Worm (Caenorhabditis elegans) whole organism, L1 larva: Measurements from ENCODE around the gene T16H12.3.

Experiments used
- C04F5.9 ChIP-seq: sonication (generic microtip); optimal IDR thresholded peaks from 2 replicates; lab custom pipeline; 2016; ENCODE audit warnings: missing genetic modification characterization, missing compliant biosample characterization
- C16A3.4 ChIP-seq: fragments of 150-350 bp; optimal IDR thresholded peaks from 2 replicates; lab custom pipeline; 2014; ENCODE audit warnings: missing biosample characterization, missing genetic modification characterization
- C34B4.2 ChIP-seq: sonication (generic microtip); optimal IDR thresholded peaks from 2 replicates; lab custom pipeline; 2017; ENCODE audit warnings: mild to moderate bottlenecking, missing genetic modification characterization, missing compliant biosample characterization
- Y116A8C.19 ChIP-seq: sonication (generic microtip); optimal IDR thresholded peaks from 2 replicates; lab custom pipeline; 2016; ENCODE audit warnings: missing compliant biosample characterization, missing genetic modification characterization, borderline replicate concordance
- aly-2 ChIP-seq: fragments of 150-350 bp; optimal IDR thresholded peaks from 2 replicates; lab custom pipeline; 2014; ENCODE audit warnings: missing biosample characterization, missing genetic modification characterization
- ceh-8 ChIP-seq: fragments of 200-800 bp; sonication (Bioruptor generic); optimal IDR thresholded peaks from 2 replicates; lab custom pipeline; 2018; ENCODE audit warnings: mild to moderate bottlenecking, missing genetic modification characterization, moderate library complexity, missing compliant biosample characterization
- ceh-82 ChIP-seq, 3 experiments: fragments of 150-350 bp in 1 of 3; sonication (generic microtip) in 2 of 3; optimal IDR thresholded peaks; 2 replicates each; lab custom pipeline; 2014 to 2017; ENCODE audit warnings: missing biosample characterization in 3 of 3, missing genetic modification characterization in 3 of 3
- ceh-88 ChIP-seq: fragments of 200-800 bp; sonication (Bioruptor generic); IDR thresholded peaks from 2 replicates; pipeline ENCODE4 v1.3.6; 2022; ENCODE audit warnings: missing genetic modification characterization, missing compliant biosample characterization
- ceh-90 ChIP-seq: sonication (generic microtip); optimal IDR thresholded peaks from 2 replicates; lab custom pipeline; 2016; ENCODE audit warnings: missing genetic modification characterization, missing compliant biosample characterization
- dpl-1 ChIP-seq, 3 experiments: fragments of 150-350 bp in 2 of 3; sonication (generic microtip) in 1 of 3; optimal IDR thresholded peaks; 2 replicates each; lab custom pipeline; 2014 to 2017; ENCODE audit warnings: missing biosample characterization in 3 of 3, missing genetic modification characterization in 3 of 3, missing genetic modification reagents in 3 of 3
- dsc-1 ChIP-seq: sonication (generic microtip); optimal IDR thresholded peaks from 2 replicates; lab custom pipeline; 2016; ENCODE audit warnings: mild to moderate bottlenecking, missing genetic modification characterization, missing compliant biosample characterization
- efl-1 ChIP-seq, 4 experiments: fragments of 150-350 bp; optimal IDR thresholded peaks in 3 of 4; peaks in 1 of 4; 1 replicate in 1 of 4; 2 replicates in 3 of 4; lab custom pipeline; 2014; ENCODE audit warnings: missing biosample characterization in 2 of 4, missing genetic modification characterization in 2 of 4, missing genetic modification reagents in 2 of 4
- efl-3 ChIP-seq: fragments of 200-800 bp; sonication (Bioruptor generic); optimal IDR thresholded peaks from 2 replicates; lab custom pipeline; 2018; ENCODE audit warnings: mild to moderate bottlenecking, missing genetic modification characterization, missing compliant biosample characterization
- egl-13 ChIP-seq: sonication (generic microtip); optimal IDR thresholded peaks from 2 replicates; lab custom pipeline; 2016; ENCODE audit warnings: missing genotype, missing genetic modification reagents, missing genetic modification characterization, missing compliant biosample characterization
- elt-2 ChIP-seq: sonication (generic microtip); optimal IDR thresholded peaks from 2 replicates; lab custom pipeline; 2016; ENCODE audit warnings: missing genetic modification characterization, mild to moderate bottlenecking, inconsistent platforms, missing compliant biosample characterization, missing genetic modification reagents
- fkh-4 ChIP-seq: sonication (generic microtip); optimal IDR thresholded peaks from 2 replicates; lab custom pipeline; 2016; ENCODE audit warnings: missing compliant biosample characterization, missing genetic modification characterization, borderline replicate concordance
- fkh-8 ChIP-seq: sonication (generic microtip); optimal IDR thresholded peaks from 2 replicates; lab custom pipeline; 2016; ENCODE audit warnings: mild to moderate bottlenecking, missing genetic modification characterization, missing compliant biosample characterization
- hlh-17 ChIP-seq: fragments of 200-800 bp; sonication (Bioruptor generic); optimal IDR thresholded peaks from 2 replicates; lab custom pipeline; 2018; ENCODE audit warnings: missing genetic modification characterization, mild to moderate bottlenecking, missing compliant biosample characterization, moderate library complexity, borderline replicate concordance
- hpl-2 ChIP-seq: fragments of 150-350 bp; optimal IDR thresholded peaks from 2 replicates; lab custom pipeline; 2014; ENCODE audit warnings: missing biosample characterization, missing genetic modification reagents, missing genetic modification characterization
- irx-1 ChIP-seq: sonication (generic microtip); optimal IDR thresholded peaks from 2 replicates; lab custom pipeline; 2016; ENCODE audit warnings: missing genetic modification characterization, missing compliant biosample characterization
- lin-35 ChIP-seq, 2 experiments: fragments of 150-350 bp; optimal IDR thresholded peaks; 2 replicates each; lab custom pipeline; 2014; ENCODE audit warnings: missing biosample characterization in 2 of 2, missing genetic modification characterization in 2 of 2, missing genetic modification reagents in 2 of 2
- lin-39 ChIP-seq: fragments of 150-350 bp; optimal IDR thresholded peaks from 2 replicates; lab custom pipeline; 2014; ENCODE audit warnings: missing biosample characterization, missing genetic modification reagents, missing genetic modification characterization
- mab-9 ChIP-seq: fragments of 200-800 bp; sonication (Bioruptor generic); IDR thresholded peaks from 2 replicates; pipeline ENCODE4 v1.3.6; 2022; ENCODE audit warnings: missing genetic modification reagents, missing genetic modification characterization, missing compliant biosample characterization
- mef-2 ChIP-seq: fragments of 150-350 bp; optimal IDR thresholded peaks from 2 replicates; lab custom pipeline; 2014; ENCODE audit warnings: missing biosample characterization, missing genetic modification characterization
- mep-1 ChIP-seq: fragments of 150-350 bp; optimal IDR thresholded peaks from 2 replicates; lab custom pipeline; 2014; ENCODE audit warnings: missing biosample characterization, missing genetic modification characterization
- nhr-11 ChIP-seq: fragments of 150-350 bp; optimal IDR thresholded peaks from 2 replicates; lab custom pipeline; 2014; ENCODE audit warnings: missing biosample characterization, missing genetic modification characterization
- nhr-19 ChIP-seq: fragments of 200-800 bp; sonication (Bioruptor generic); conservative IDR thresholded peaks from 2 replicates; pipeline ENCODE4 v1.3.6; 2022; ENCODE audit warnings: missing genetic modification characterization, missing compliant biosample characterization
- nhr-47 ChIP-seq: sonication (generic microtip); optimal IDR thresholded peaks from 2 replicates; lab custom pipeline; 2016; ENCODE audit warnings: mild to moderate bottlenecking, missing genetic modification characterization, moderate library complexity, missing compliant biosample characterization
- nhr-71 ChIP-seq: sonication (generic microtip); optimal IDR thresholded peaks from 2 replicates; lab custom pipeline; 2016; ENCODE audit warnings: mild to moderate bottlenecking, missing genetic modification characterization, moderate library complexity, missing compliant biosample characterization
- nhr-76 ChIP-seq: sonication (generic microtip); optimal IDR thresholded peaks from 2 replicates; lab custom pipeline; 2017; ENCODE audit warnings: missing biosample characterization, missing genetic modification characterization
- nhr-85 ChIP-seq: sonication (generic microtip); peaks from one replicate; lab custom pipeline; 2016; ENCODE audit warnings: missing genetic modification characterization, inconsistent platforms, missing compliant biosample characterization
- pag-3 ChIP-seq: sonication (generic microtip); optimal IDR thresholded peaks from 2 replicates; lab custom pipeline; 2017; ENCODE audit warnings: missing genetic modification characterization, mild to moderate bottlenecking, missing compliant biosample characterization, antibody characterized with exemption, borderline replicate concordance; ENCODE audit not compliant: insufficient read depth
- pax-3 ChIP-seq: fragments of 200-800 bp; sonication (Bioruptor generic); optimal IDR thresholded peaks from 2 replicates; lab custom pipeline; 2018; ENCODE audit warnings: mild to moderate bottlenecking, missing genetic modification characterization, moderate library complexity, missing compliant biosample characterization
- rnt-1 ChIP-seq: sonication (generic microtip); optimal IDR thresholded peaks from 2 replicates; lab custom pipeline; 2016; ENCODE audit warnings: mild to moderate bottlenecking, missing genetic modification characterization, moderate library complexity, missing compliant biosample characterization
- skn-1 ChIP-seq: fragments of 150-350 bp; optimal IDR thresholded peaks from 2 replicates; lab custom pipeline; 2014; ENCODE audit warnings: missing biosample characterization, missing genetic modification characterization
- sup-37 ChIP-seq: fragments of 200-800 bp; sonication (Bioruptor generic); optimal IDR thresholded peaks from 2 replicates; lab custom pipeline; 2018; ENCODE audit warnings: mild to moderate bottlenecking, missing genetic modification characterization, missing compliant biosample characterization
- swsn-7 ChIP-seq: sonication (generic microtip); optimal IDR thresholded peaks from 2 replicates; lab custom pipeline; 2016; ENCODE audit warnings: missing genetic modification characterization, missing compliant biosample characterization
- tbx-2 ChIP-seq: sonication (generic microtip); optimal IDR thresholded peaks from 2 replicates; lab custom pipeline; 2016; ENCODE audit warnings: missing genetic modification characterization, missing compliant biosample characterization
- unc-130 ChIP-seq: fragments of 150-350 bp; optimal IDR thresholded peaks from 2 replicates; lab custom pipeline; 2017; ENCODE audit warnings: missing biosample characterization, missing genetic modification characterization, inconsistent platforms
- unc-62 ChIP-seq: fragments of 150-350 bp; optimal IDR thresholded peaks from 2 replicates; lab custom pipeline; 2014; ENCODE audit warnings: missing biosample characterization, missing genetic modification reagents, missing genetic modification characterization
- unc-86 ChIP-seq: sonication (generic microtip); optimal IDR thresholded peaks from 2 replicates; lab custom pipeline; 2016; ENCODE audit warnings: missing genetic modification characterization, missing compliant biosample characterization
- zip-4 ChIP-seq: fragments of 200-800 bp; sonication (Bioruptor generic); optimal IDR thresholded peaks from 2 replicates; lab custom pipeline; 2018; ENCODE audit warnings: mild to moderate bottlenecking, missing genetic modification characterization, moderate library complexity, missing compliant biosample characterization
- ztf-11 ChIP-seq, 2 experiments: sonication (generic microtip); optimal IDR thresholded peaks; 2 replicates each; lab custom pipeline; 2016 to 2017; ENCODE audit warnings: missing genetic modification characterization in 2 of 2, missing biosample characterization in 1 of 2, missing compliant biosample characterization in 1 of 2

Gene T16H12.3

ce11 chrIII:10064140-10064539, 19.0 kb downstream of the T16H12.3 start, which contains the start of gene ekl-6 (continued):
- TF ChIP-seq efl-3, result no peak
- TF ChIP-seq unc-86, result peak; percentile 60
- TF ChIP-seq aly-2 (tag; lab: Kevin White, UChicago), result no peak
- TF ChIP-seq C04F5.9 (tag; lab: Kevin White, UChicago), result peak; percentile 81
- peak; percentile 36 for TF ChIP-seq sup-37 (GFP tag; lab: Kevin White, UChicago)
- TF ChIP-seq dsc-1 (tag; lab: Kevin White, UChicago), result peak; percentile 79
- no peak for TF ChIP-seq unc-62 (GFP tag; lab: Kevin White, UChicago)
- peak; percentile 1 for TF ChIP-seq C16A3.4 (tag; lab: Kevin White, UChicago)
- no peak; the same call in 1 of the 2 replicates for TF ChIP-seq nhr-19 (GFP tag; lab: Robert Waterston, UW)
- no peak for TF ChIP-seq nhr-71 (tag; lab: Kevin White, UChicago)
- TF ChIP-seq irx-1 (tag; lab: Kevin White, UChicago), result peak; percentile 90
- TF ChIP-seq fkh-8, result peak; percentile 40
- peak; percentile 39 to 41 for TF ChIP-seq lin-35 (GFP tag; optimal IDR thresholded peaks at IDR 0.05; lab: Kevin White, UChicago)
- no peak for TF ChIP-seq nhr-11 (tag; lab: Kevin White, UChicago)
- peak; percentile 92 for TF ChIP-seq nhr-85 (tag; lab: Kevin White, UChicago)
- no peak for TF ChIP-seq C34B4.2 (tag; lab: Kevin White, UChicago)
- TF ChIP-seq ceh-90 (tag; lab: Kevin White, UChicago), result peak; percentile 90
- TF ChIP-seq hpl-2, result no peak
- peak; percentile 80 for TF ChIP-seq tbx-2 (tag; lab: Kevin White, UChicago)
- no peak for TF ChIP-seq lin-39 (tag; lab: Kevin White, UChicago)
- TF ChIP-seq efl-1 (optimal IDR thresholded peaks at IDR 0.05; lab: Kevin White, UChicago), result peak; percentile 44 to 67
- TF ChIP-seq efl-1 (GFP tag; optimal IDR thresholded peaks at IDR 0.05 in 1 of 2; lab: Kevin White, UChicago), result peak; percentile 56 to 93
- peak; percentile 73 for TF ChIP-seq egl-13 (tag; lab: Kevin White, UChicago)
- peak; percentile 87 for TF ChIP-seq fkh-4 (tag; lab: Kevin White, UChicago)
- peak; percentile 69 for TF ChIP-seq swsn-7
- peak; percentile 13 for TF ChIP-seq skn-1 (tag; lab: Kevin White, UChicago)
- peak; percentile 22 to 56 (median 55) for TF ChIP-seq dpl-1 (GFP tag; optimal IDR thresholded peaks at IDR 0.05; lab: Kevin White, UChicago)
- TF ChIP-seq zip-4, result no peak
- TF ChIP-seq ceh-82 (tag; optimal IDR thresholded peaks at IDR 0.05; lab: Kevin White, UChicago), result peak in 2 of 3 experiments; percentile 26 to 39
- peak; percentile 77 for TF ChIP-seq pax-3 (tag; lab: Kevin White, UChicago)
- TF ChIP-seq nhr-47 (tag; lab: Kevin White, UChicago), result peak; percentile 80
- TF ChIP-seq mep-1 (tag; lab: Kevin White, UChicago), result peak; percentile 47
- TF ChIP-seq mef-2 (tag; lab: Kevin White, UChicago), result no peak
- no peak for TF ChIP-seq hlh-17
- TF ChIP-seq mab-9 (GFP tag; lab: Robert Waterston, UW), result no peak
- TF ChIP-seq ztf-11 (tag; optimal IDR thresholded peaks at IDR 0.05; lab: Kevin White, UChicago), result peak in 1 of 2 experiments; percentile 89
- no peak for TF ChIP-seq pag-3 (tag; lab: Kevin White, UChicago)
- no peak for TF ChIP-seq ceh-88
- peak; percentile 48 for TF ChIP-seq Y116A8C.19
- TF ChIP-seq nhr-76, result no peak
- peak; percentile 97 for TF ChIP-seq rnt-1
- peak; percentile 37 for TF ChIP-seq elt-2 (tag; lab: Kevin White, UChicago)
- no peak for TF ChIP-seq unc-130 (tag; lab: Kevin White, UChicago)
- peak; percentile 30 for TF ChIP-seq ceh-8 (GFP tag; lab: Kevin White, UChicago)
- TF ChIP-seq, all 84 proteins: peak for 39
